Worm (Caenorhabditis elegans) whole organism, L2 larva: ENCODE results near the gene K05F1.10.

ENCODE experiments used
- lin-39 ChIP-seq: fragments of 150-350 bp; optimal IDR thresholded peaks from 2 replicates; lab custom pipeline; 2014; ENCODE audit warnings: missing biosample characterization, missing genetic modification reagents, missing genetic modification characterization
- mab-5 ChIP-seq: fragments of 150-350 bp; optimal IDR thresholded peaks from 2 replicates; lab custom pipeline; 2014; ENCODE audit warnings: missing biosample characterization, missing genetic modification characterization
- mdl-1 ChIP-seq, 2 experiments: fragments of 150-350 bp in 1 of 2; sonication (generic microtip) in 1 of 2; optimal IDR thresholded peaks; 2 replicates each; lab custom pipeline; 2017; ENCODE audit warnings: missing biosample characterization in 2 of 2, missing genetic modification characterization in 2 of 2
- nhr-21 ChIP-seq: fragments of 150-350 bp; optimal IDR thresholded peaks from 2 replicates; lab custom pipeline; 2014; ENCODE audit warnings: missing biosample characterization, missing genetic modification characterization
- sem-4 ChIP-seq: fragments of 150-350 bp; optimal IDR thresholded peaks from 2 replicates; lab custom pipeline; 2014; ENCODE audit warnings: missing biosample characterization, missing genetic modification reagents, missing genetic modification characterization
- sma-9 ChIP-seq, 2 experiments: fragments of 150-350 bp in 1 of 2; sonication (generic microtip) in 1 of 2; optimal IDR thresholded peaks; 2 replicates each; lab custom pipeline; 2014 to 2016; ENCODE audit warnings: missing genetic modification characterization in 2 of 2, mild to moderate bottlenecking in 1 of 2, missing biosample characterization in 1 of 2, missing compliant biosample characterization in 1 of 2, missing genetic modification reagents in 1 of 2, moderate library complexity in 1 of 2
- unc-39 ChIP-seq: fragments of 150-350 bp; optimal IDR thresholded peaks from 2 replicates; lab custom pipeline; 2014; ENCODE audit warnings: missing biosample characterization, missing genetic modification characterization
- zag-1 ChIP-seq: fragments of 150-350 bp; optimal IDR thresholded peaks from 2 replicates; lab custom pipeline; 2014; ENCODE audit warnings: missing biosample characterization, missing genetic modification characterization
- ztf-11 ChIP-seq: sonication (generic microtip); optimal IDR thresholded peaks from 2 replicates; lab custom pipeline; 2017; ENCODE audit warnings: missing biosample characterization, missing genetic modification characterization

ce11 chrII:5790313-5790773 lies 14.9 kb downstream of the K05F1.10 start, which contains the start of gene lect-2:
- TF ChIP-seq lin-39 (no peak), unc-39 (no peak), mab-5 (tag; lab: Kevin White, UChicago) (no peak), mdl-1 (tag; optimal IDR thresholded peaks at IDR 0.05; lab: Kevin White, UChicago) (no peak), nhr-21 (no peak), ztf-11 (tag; lab: Kevin White, UChicago) (no peak), sma-9 (GFP tag; optimal IDR thresholded peaks at IDR 0.05; lab: Kevin White, UChicago) (peak; percentile 65), sma-9 (tag; optimal IDR thresholded peaks at IDR 0.05; lab: Kevin White, UChicago) (no peak), zag-1 (tag; lab: Kevin White, UChicago) (no peak), sem-4 (tag; lab: Kevin White, UChicago) (no peak)
